Worm (Caenorhabditis elegans): ENCODE data around the gene F12A10.6.

DNA sequence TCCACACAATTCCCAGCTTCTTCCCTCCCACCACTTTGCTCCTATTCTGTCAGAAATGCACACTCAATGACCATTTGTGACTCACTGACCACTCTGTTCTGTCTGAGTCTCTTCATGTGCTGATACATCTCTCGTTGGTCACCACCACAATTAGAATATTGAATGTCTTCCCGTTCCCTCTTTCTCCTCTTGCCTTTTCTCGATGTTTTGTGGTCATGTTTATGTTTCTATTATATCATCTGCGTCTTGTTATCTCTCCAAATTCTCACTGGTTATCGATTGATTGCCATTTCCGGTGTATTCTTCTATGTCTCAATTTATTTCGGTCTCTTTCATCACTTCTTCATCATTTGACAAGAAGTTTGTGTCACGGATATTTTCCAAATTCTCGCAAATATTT is 33.4 kb downstream of the F12A10.6 start:
- TF ChIP-seq pha-4 (tag; optimal IDR thresholded peaks at IDR 0.05) (no peak), zag-1 (tag; optimal IDR thresholded peaks at IDR 0.05) (no peak), eor-1 (tag; optimal IDR thresholded peaks at IDR 0.05) (no peak), ceh-28 (tag; optimal IDR thresholded peaks at IDR 0.05) (peak; percentile 47), unc-62 (GFP tag; optimal IDR thresholded peaks at IDR 0.05) (no peak), snpc-4 (tag; optimal IDR thresholded peaks at IDR 0.05) (no peak), fkh-10 (GFP tag; optimal IDR thresholded peaks at IDR 0.05) (no peak), sea-2 (GFP tag; optimal IDR thresholded peaks at IDR 0.05) (no peak), skn-1 (tag; optimal IDR thresholded peaks at IDR 0.05) (no peak)

All from whole organism, L3 larva.